Worm (Caenorhabditis elegans) whole organism, mixed stage, embryonic: ENCODE measurements around the gene ndub-8.
A peak's percentile ranks its signal among the peaks of the same experiment; 100 is the strongest.

Experiments
- M03D4.4 ChIP-seq: sonication (generic microtip); optimal IDR thresholded peaks from 2 replicates; lab custom pipeline; 2017; ENCODE audit warnings: mild to moderate bottlenecking, missing genetic modification characterization, missing compliant biosample characterization
- bed-3 ChIP-seq: fragments of 200-800 bp; sonication (Bioruptor generic); optimal IDR thresholded peaks from 3 replicates; lab custom pipeline; 2018; ENCODE audit warnings: mild to moderate bottlenecking, missing genetic modification characterization, moderate library complexity, missing compliant biosample characterization
- blmp-1 ChIP-seq: fragments of 150-350 bp; optimal IDR thresholded peaks from 2 replicates; lab custom pipeline; 2014; ENCODE audit warnings: missing biosample characterization, missing genetic modification characterization
- ceh-39 ChIP-seq: fragments of 150-350 bp; optimal IDR thresholded peaks from 2 replicates; lab custom pipeline; 2014; ENCODE audit warnings: missing biosample characterization, missing genetic modification characterization
- ceh-43 ChIP-seq: fragments of 200-800 bp; sonication (Bioruptor generic); optimal IDR thresholded peaks from 2 replicates; lab custom pipeline; 2018; ENCODE audit warnings: mild to moderate bottlenecking, missing genetic modification characterization, moderate library complexity, missing compliant biosample characterization
- ceh-83 ChIP-seq: fragments of 200-800 bp; sonication (Bioruptor generic); optimal IDR thresholded peaks from 2 replicates; lab custom pipeline; 2018; ENCODE audit warnings: mild to moderate bottlenecking, missing genetic modification characterization, missing compliant biosample characterization
- ces-1 ChIP-seq: fragments of 150-350 bp; optimal IDR thresholded peaks from 2 replicates; lab custom pipeline; 2014; ENCODE audit warnings: missing biosample characterization, missing genetic modification reagents, missing genetic modification characterization
- cnd-1 ChIP-seq: fragments of 200-800 bp; sonication (Bioruptor generic); optimal IDR thresholded peaks from 2 replicates; lab custom pipeline; 2018; ENCODE audit warnings: mild to moderate bottlenecking, missing genetic modification characterization, missing compliant biosample characterization
- drap-1 ChIP-seq: fragments of 200-800 bp; sonication (Bioruptor generic); optimal IDR thresholded peaks from 3 replicates; lab custom pipeline; 2018; ENCODE audit warnings: mild to moderate bottlenecking, missing genetic modification characterization, missing compliant biosample characterization
- elt-1 ChIP-seq: sonication (generic microtip); optimal IDR thresholded peaks from 2 replicates; lab custom pipeline; 2017; ENCODE audit warnings: missing genetic modification characterization, mild to moderate bottlenecking, missing compliant biosample characterization, antibody characterized with exemption, moderate library complexity, borderline replicate concordance; ENCODE audit not compliant: insufficient read depth
- elt-3 ChIP-seq: fragments of 150-350 bp; optimal IDR thresholded peaks from 2 replicates; lab custom pipeline; 2014; ENCODE audit warnings: missing biosample characterization, missing genetic modification characterization
- flh-1 ChIP-seq: fragments of 200-800 bp; sonication (Bioruptor generic); optimal IDR thresholded peaks from 2 replicates; lab custom pipeline; 2018; ENCODE audit warnings: mild to moderate bottlenecking, missing genetic modification characterization, moderate library complexity, missing compliant biosample characterization
- ham-2 ChIP-seq: fragments of 200-800 bp; sonication (Bioruptor generic); optimal IDR thresholded peaks from 2 replicates; lab custom pipeline; 2018; ENCODE audit warnings: mild to moderate bottlenecking, missing genetic modification characterization, missing compliant biosample characterization
- hlh-1 ChIP-seq: fragments of 150-350 bp; optimal IDR thresholded peaks from 2 replicates; lab custom pipeline; 2014; ENCODE audit warnings: missing biosample characterization, missing genetic modification reagents, missing genetic modification characterization
- lin-13 ChIP-seq: fragments of 150-350 bp; optimal IDR thresholded peaks from 2 replicates; lab custom pipeline; 2014; ENCODE audit warnings: missing biosample characterization, missing genetic modification characterization
- lin-32 ChIP-seq: fragments of 200-800 bp; sonication (Bioruptor generic); optimal IDR thresholded peaks from 2 replicates; lab custom pipeline; 2018; ENCODE audit warnings: mild to moderate bottlenecking, missing genetic modification characterization, missing compliant biosample characterization
- lsy-2 ChIP-seq: fragments of 150-350 bp; optimal IDR thresholded peaks from 2 replicates; lab custom pipeline; 2014; ENCODE audit warnings: missing biosample characterization, missing genetic modification characterization
- mab-5 ChIP-seq: fragments of 150-350 bp; optimal IDR thresholded peaks from 2 replicates; lab custom pipeline; 2014; ENCODE audit warnings: missing biosample characterization, missing genetic modification characterization
- mep-1 ChIP-seq: fragments of 150-350 bp; optimal IDR thresholded peaks from 2 replicates; lab custom pipeline; 2017; ENCODE audit warnings: missing biosample characterization, missing genetic modification reagents, missing genetic modification characterization, inconsistent platforms
- mls-2 ChIP-seq: sonication (generic microtip); optimal IDR thresholded peaks from 2 replicates; lab custom pipeline; 2016; ENCODE audit warnings: mild to moderate bottlenecking, missing genetic modification characterization, moderate library complexity, missing compliant biosample characterization
- nhr-12 ChIP-seq: fragments of 150-350 bp; optimal IDR thresholded peaks from 2 replicates; lab custom pipeline; 2014; ENCODE audit warnings: missing biosample characterization, missing genetic modification characterization
- nhr-2 ChIP-seq: fragments of 150-350 bp; optimal IDR thresholded peaks from 2 replicates; lab custom pipeline; 2014; ENCODE audit warnings: missing biosample characterization, missing genetic modification characterization
- nhr-237 ChIP-seq: fragments of 150-350 bp; optimal IDR thresholded peaks from 2 replicates; lab custom pipeline; 2014; ENCODE audit warnings: missing biosample characterization, missing genetic modification characterization
- nhr-28 ChIP-seq: fragments of 150-350 bp; optimal IDR thresholded peaks from 2 replicates; lab custom pipeline; 2014; ENCODE audit warnings: missing biosample characterization, missing genetic modification characterization
- nhr-76 ChIP-seq: sonication (generic microtip); optimal IDR thresholded peaks from 2 replicates; lab custom pipeline; 2017; ENCODE audit warnings: missing biosample characterization, missing genetic modification characterization
- pha-4 ChIP-seq: fragments of 150-350 bp; optimal IDR thresholded peaks from 2 replicates; lab custom pipeline; 2018; ENCODE audit warnings: missing biosample characterization, missing genetic modification reagents, missing genetic modification characterization
- sem-2 ChIP-seq: fragments of 200-800 bp; sonication (Bioruptor generic); optimal IDR thresholded peaks from 2 replicates; lab custom pipeline; 2018; ENCODE audit warnings: mild to moderate bottlenecking, missing genetic modification characterization, missing compliant biosample characterization
- snpc-4 ChIP-seq: fragments of 150-350 bp; optimal IDR thresholded peaks from 2 replicates; lab custom pipeline; 2014; ENCODE audit warnings: missing biosample characterization, missing genetic modification characterization
- sptf-1 ChIP-seq: sonication (generic microtip); optimal IDR thresholded peaks from 2 replicates; lab custom pipeline; 2017; ENCODE audit warnings: mild to moderate bottlenecking, missing genetic modification characterization, moderate library complexity, missing compliant biosample characterization
- tbx-8 ChIP-seq: fragments of 200-800 bp; sonication (Bioruptor generic); optimal IDR thresholded peaks from 2 replicates; lab custom pipeline; 2018; ENCODE audit warnings: mild to moderate bottlenecking, missing genetic modification characterization, moderate library complexity, missing compliant biosample characterization
- unc-120 ChIP-seq: sonication (generic microtip); optimal IDR thresholded peaks from 2 replicates; lab custom pipeline; 2017; ENCODE audit warnings: missing genetic modification characterization, missing compliant biosample characterization; ENCODE audit not compliant: poor library complexity, severe bottlenecking
- unc-39 ChIP-seq: fragments of 150-350 bp; optimal IDR thresholded peaks from 2 replicates; lab custom pipeline; 2014; ENCODE audit warnings: missing biosample characterization, missing genetic modification characterization
- unc-62 ChIP-seq: fragments of 150-350 bp; optimal IDR thresholded peaks from 2 replicates; lab custom pipeline; 2014; ENCODE audit warnings: missing biosample characterization, missing genetic modification reagents, missing genetic modification characterization
- zip-8 ChIP-seq: fragments of 150-350 bp; optimal IDR thresholded peaks from 2 replicates; lab custom pipeline; 2014; ENCODE audit warnings: missing biosample characterization, missing genetic modification characterization
- ztf-11 ChIP-seq: fragments of 150-350 bp; optimal IDR thresholded peaks from 2 replicates; lab custom pipeline; 2014; ENCODE audit warnings: missing biosample characterization, missing genetic modification characterization

The ndub-8 gene

DNA sequence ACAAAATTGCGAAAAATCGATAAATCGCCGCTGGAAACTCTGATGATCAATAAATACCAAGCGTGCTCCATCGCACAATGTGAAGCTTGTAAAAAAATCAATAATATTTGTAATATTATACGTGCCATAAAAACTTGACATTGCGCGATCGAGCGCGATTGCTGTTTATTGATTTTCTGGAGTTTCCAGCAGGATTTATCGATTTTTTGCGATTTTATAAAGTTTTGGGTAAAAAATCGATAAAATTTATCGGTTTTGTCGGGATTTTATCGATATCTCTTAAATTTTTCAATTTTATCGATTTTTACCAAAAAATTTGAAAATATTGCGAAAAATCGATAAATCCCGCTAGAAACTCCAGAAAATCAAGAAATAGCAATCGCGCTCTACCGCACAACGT is 27.1 kb downstream of the ndub-8 start:
- TF ChIP-seq M03D4.4 (tag; lab: Kevin White, UChicago) (no peak), mab-5 (tag; lab: Kevin White, UChicago) (no peak), sem-2 (GFP tag; lab: Kevin White, UChicago) (no peak), pha-4 (tag; lab: Kevin White, UChicago) (no peak), lin-13 (tag; lab: Kevin White, UChicago) (no peak), cnd-1 (tag; lab: Kevin White, UChicago) (no peak), drap-1 (GFP tag; lab: Kevin White, UChicago) (no peak), ceh-39 (no peak), unc-120 (tag; lab: Kevin White, UChicago) (no peak)

- TF ChIP-seq lsy-2 (tag; lab: Kevin White, UChicago) (no peak), mls-2 (tag; lab: Kevin White, UChicago) (no peak), ham-2 (GFP tag; lab: Kevin White, UChicago) (no peak), blmp-1 (no peak), nhr-12 (tag; lab: Kevin White, UChicago) (no peak), lin-13 (tag; lab: Kevin White, UChicago) (no peak), tbx-8 (GFP tag; lab: Kevin White, UChicago) (no peak), M03D4.4 (tag; lab: Kevin White, UChicago) (no peak), mab-5 (tag; lab: Kevin White, UChicago) (no peak), nhr-76 (tag; lab: Kevin White, UChicago) (no peak), bed-3 (GFP tag; lab: Kevin White, UChicago) (no peak), elt-1 (tag; lab: Kevin White, UChicago) (no peak), unc-62 (GFP tag; lab: Kevin White, UChicago) (no peak), nhr-2 (tag; lab: Kevin White, UChicago) (no peak)
These were observed 29.3 kb downstream of the ndub-8 start, which contains the start of gene W02B8.1 for ce11 chrII:13902014-13902413. TSS of gene W02B8.1 (minus strand) at chrII:13902114.

DNA sequence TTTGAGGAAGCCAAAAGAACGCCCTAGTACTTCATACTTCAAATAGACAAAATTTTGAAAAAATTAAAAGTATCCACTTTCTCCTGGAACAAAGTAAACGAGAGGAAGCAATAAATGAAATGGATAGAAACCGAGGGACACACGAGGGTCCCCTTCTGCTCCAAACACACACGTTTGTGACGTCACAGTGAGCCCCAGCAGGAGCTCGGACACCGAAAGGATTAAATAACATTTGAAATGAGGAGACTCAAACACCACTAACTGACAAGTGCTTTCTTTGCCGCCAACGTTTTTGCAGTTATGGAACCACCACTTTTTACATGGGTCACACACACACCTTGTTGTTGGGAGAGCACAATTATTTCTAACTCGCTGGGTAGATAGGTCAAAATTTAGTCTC is 30.8 kb downstream of the ndub-8 start:
- TF ChIP-seq ces-1 (GFP tag; lab: Kevin White, UChicago): no peak
- no peak for TF ChIP-seq mab-5 (tag; lab: Kevin White, UChicago)
- peak; percentile 14 for TF ChIP-seq unc-120 (tag; lab: Kevin White, UChicago)
- TF ChIP-seq sem-2 (GFP tag; lab: Kevin White, UChicago): no peak
- TF ChIP-seq zip-8 (tag; lab: Kevin White, UChicago): peak; percentile 13

- no peak for TF ChIP-seq ham-2 (GFP tag; lab: Kevin White, UChicago)
These were observed 34.9 kb downstream of the ndub-8 start for ce11 chrII:13907615-13908014.

DNA sequence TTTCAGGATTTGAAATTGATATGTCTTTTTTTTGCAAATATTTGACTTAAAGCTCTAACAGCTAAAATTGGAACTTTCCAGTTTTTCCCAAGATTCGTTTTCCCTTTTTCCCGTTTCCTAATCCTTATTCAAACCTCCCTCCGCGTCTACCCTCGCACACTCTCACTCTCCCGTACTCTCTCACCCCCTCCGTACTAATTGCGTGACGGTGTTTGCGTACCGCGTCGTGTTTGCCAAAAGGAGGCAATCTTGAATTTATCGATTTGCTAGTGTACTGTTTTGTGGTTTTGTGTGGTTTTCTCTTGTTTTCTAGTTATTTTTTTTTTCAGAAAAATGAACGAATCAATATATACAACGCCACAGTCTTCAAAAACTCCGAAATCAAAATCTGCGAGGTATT is 35.9 kb downstream of the ndub-8 start, which contains the start of gene citk-1:
citk-1 (plus strand) TSS at position 323 of the 400 bp plus-strand sequence.
- TF ChIP-seq pha-4 (tag; lab: Kevin White, UChicago): peak; percentile 82
- peak; percentile 84 for TF ChIP-seq mep-1 (tag; lab: Kevin White, UChicago)
- no peak for TF ChIP-seq unc-62 (GFP tag; lab: Kevin White, UChicago)
- TF ChIP-seq ceh-39: peak; percentile 56
- TF ChIP-seq ceh-83 (GFP tag; lab: Kevin White, UChicago): no peak
- TF ChIP-seq cnd-1 (tag; lab: Kevin White, UChicago): no peak
- TF ChIP-seq ceh-43: no peak
- no peak for TF ChIP-seq tbx-8 (GFP tag; lab: Kevin White, UChicago)
- no peak for TF ChIP-seq elt-1 (tag; lab: Kevin White, UChicago)
- TF ChIP-seq sptf-1 (tag; lab: Kevin White, UChicago): peak; percentile 23
- no peak for TF ChIP-seq sem-2 (GFP tag; lab: Kevin White, UChicago)
- TF ChIP-seq lsy-2 (tag; lab: Kevin White, UChicago): no peak
- no peak for TF ChIP-seq zip-8 (tag; lab: Kevin White, UChicago)
- peak; percentile 15 for TF ChIP-seq hlh-1 (tag; lab: Kevin White, UChicago)
- no peak for TF ChIP-seq nhr-2 (tag; lab: Kevin White, UChicago)
- TF ChIP-seq mab-5 (tag; lab: Kevin White, UChicago): no peak
- no peak for TF ChIP-seq snpc-4
- peak; percentile 34 for TF ChIP-seq drap-1 (GFP tag; lab: Kevin White, UChicago)
- TF ChIP-seq M03D4.4 (tag; lab: Kevin White, UChicago): no peak
- no peak for TF ChIP-seq ham-2 (GFP tag; lab: Kevin White, UChicago)
- peak; percentile 98 for TF ChIP-seq unc-120 (tag; lab: Kevin White, UChicago)
- no peak for TF ChIP-seq blmp-1
- peak; percentile 38 for TF ChIP-seq mls-2 (tag; lab: Kevin White, UChicago)
- TF ChIP-seq nhr-12 (tag; lab: Kevin White, UChicago): no peak
- no peak for TF ChIP-seq ztf-11
- TF ChIP-seq nhr-76 (tag; lab: Kevin White, UChicago): no peak
- TF ChIP-seq nhr-237 (tag; lab: Kevin White, UChicago): no peak
- no peak for TF ChIP-seq flh-1 (GFP tag; lab: Kevin White, UChicago)
- no peak for TF ChIP-seq nhr-28 (tag; lab: Kevin White, UChicago)
- peak; percentile 55 for TF ChIP-seq lin-13 (tag; lab: Kevin White, UChicago)
- no peak for TF ChIP-seq ces-1 (GFP tag; lab: Kevin White, UChicago)
- no peak for TF ChIP-seq elt-3 (tag; lab: Kevin White, UChicago)
- TF ChIP-seq unc-39 (tag; lab: Kevin White, UChicago): no peak
- no peak for TF ChIP-seq lin-32 (GFP tag; lab: Kevin White, UChicago)
- TF ChIP-seq bed-3 (GFP tag; lab: Kevin White, UChicago): no peak
